Worm (Caenorhabditis elegans): ENCODE results near the gene div-1.
A peak's percentile ranks its signal among the peaks of the same experiment; 100 is the strongest.

- no peak for TF ChIP-seq zip-8 (tag; optimal IDR thresholded peaks at IDR 0.05)
- TF ChIP-seq sem-2 (GFP tag; optimal IDR thresholded peaks at IDR 0.05), result no peak
- TF ChIP-seq nhr-28 (tag; optimal IDR thresholded peaks at IDR 0.05), result no peak
- TF ChIP-seq lsy-2 (tag; optimal IDR thresholded peaks at IDR 0.05), result peak; percentile 22
- no peak for TF ChIP-seq nhr-12 (tag; optimal IDR thresholded peaks at IDR 0.05)
- peak; percentile 17 for TF ChIP-seq pha-4 (tag; optimal IDR thresholded peaks at IDR 0.05)
- TF ChIP-seq sptf-1 (tag; optimal IDR thresholded peaks at IDR 0.05), result peak; percentile 41
- peak; percentile 13 for TF ChIP-seq mep-1 (tag; optimal IDR thresholded peaks at IDR 0.05)
- TF ChIP-seq nhr-237 (tag; optimal IDR thresholded peaks at IDR 0.05), result no peak
- TF ChIP-seq nhr-76 (tag; optimal IDR thresholded peaks at IDR 0.05), result no peak
- no peak for TF ChIP-seq cnd-1 (tag; optimal IDR thresholded peaks at IDR 0.05)
- TF ChIP-seq drap-1 (GFP tag; optimal IDR thresholded peaks at IDR 0.05), result peak; percentile 5
- TF ChIP-seq snpc-4 (tag; optimal IDR thresholded peaks at IDR 0.05), result no peak
- TF ChIP-seq ham-2 (GFP tag; optimal IDR thresholded peaks at IDR 0.05), result no peak
Measured at ce11 chrIII:10270778-10271307, 22.5 kb upstream of the div-1 start, which contains the start of gene cnk-1.

Data from whole organism, mixed stage, embryonic.